Worm (Caenorhabditis elegans) whole organism, L1 larva: ENCODE measurements around the gene unc-1.

Experiments used
- C04F5.9 ChIP-seq: sonication (generic microtip); optimal IDR thresholded peaks from 2 replicates; lab custom pipeline; 2016; ENCODE audit warnings: missing genetic modification characterization, missing compliant biosample characterization
- C16A3.4 ChIP-seq: fragments of 150-350 bp; optimal IDR thresholded peaks from 2 replicates; lab custom pipeline; 2014; ENCODE audit warnings: missing biosample characterization, missing genetic modification characterization
- C34B4.2 ChIP-seq: sonication (generic microtip); optimal IDR thresholded peaks from 2 replicates; lab custom pipeline; 2017; ENCODE audit warnings: mild to moderate bottlenecking, missing genetic modification characterization, missing compliant biosample characterization
- F16B12.6 ChIP-seq: fragments of 150-350 bp; optimal IDR thresholded peaks from 2 replicates; lab custom pipeline; 2014; ENCODE audit warnings: missing biosample characterization, missing genetic modification characterization
- Y116A8C.19 ChIP-seq: sonication (generic microtip); optimal IDR thresholded peaks from 2 replicates; lab custom pipeline; 2016; ENCODE audit warnings: missing compliant biosample characterization, missing genetic modification characterization, borderline replicate concordance
- aha-1 ChIP-seq: fragments of 150-350 bp; optimal IDR thresholded peaks from 2 replicates; lab custom pipeline; 2014; ENCODE audit warnings: missing biosample characterization, missing genetic modification characterization
- alr-1 ChIP-seq: fragments of 200-800 bp; sonication (Bioruptor generic); optimal IDR thresholded peaks from 2 replicates; lab custom pipeline; 2018; ENCODE audit warnings: borderline replicate concordance, mild to moderate bottlenecking, missing genetic modification characterization, missing compliant biosample characterization
- ama-1 ChIP-seq: fragments of 150-350 bp; optimal IDR thresholded peaks from 2 replicates; lab custom pipeline; 2014
- ceh-90 ChIP-seq: sonication (generic microtip); optimal IDR thresholded peaks from 2 replicates; lab custom pipeline; 2016; ENCODE audit warnings: missing genetic modification characterization, missing compliant biosample characterization
- ces-1 ChIP-seq: fragments of 150-350 bp; optimal IDR thresholded peaks from 2 replicates; lab custom pipeline; 2014; ENCODE audit warnings: missing biosample characterization, missing genetic modification reagents, missing genetic modification characterization
- dsc-1 ChIP-seq: sonication (generic microtip); optimal IDR thresholded peaks from 2 replicates; lab custom pipeline; 2016; ENCODE audit warnings: mild to moderate bottlenecking, missing genetic modification characterization, missing compliant biosample characterization
- efl-1 ChIP-seq, 4 experiments: fragments of 150-350 bp; optimal IDR thresholded peaks in 3 of 4; peaks in 1 of 4; 1 replicate in 1 of 4; 2 replicates in 3 of 4; lab custom pipeline; 2014; ENCODE audit warnings: missing biosample characterization in 2 of 4, missing genetic modification characterization in 2 of 4, missing genetic modification reagents in 2 of 4
- efl-3 ChIP-seq: fragments of 200-800 bp; sonication (Bioruptor generic); optimal IDR thresholded peaks from 2 replicates; lab custom pipeline; 2018; ENCODE audit warnings: mild to moderate bottlenecking, missing genetic modification characterization, missing compliant biosample characterization
- elt-2 ChIP-seq: sonication (generic microtip); optimal IDR thresholded peaks from 2 replicates; lab custom pipeline; 2016; ENCODE audit warnings: missing genetic modification characterization, mild to moderate bottlenecking, inconsistent platforms, missing compliant biosample characterization, missing genetic modification reagents
- elt-3 ChIP-seq, 6 experiments: fragments of 150-350 bp in 1 of 6; sonication (generic microtip); optimal IDR thresholded peaks; 2 replicates each; lab custom pipeline; 2017 to 2018; ENCODE audit warnings: missing biosample characterization in 6 of 6, missing genetic modification characterization in 6 of 6, inconsistent platforms in 1 of 6
- fkh-4 ChIP-seq: sonication (generic microtip); optimal IDR thresholded peaks from 2 replicates; lab custom pipeline; 2016; ENCODE audit warnings: missing compliant biosample characterization, missing genetic modification characterization, borderline replicate concordance
- fkh-8 ChIP-seq: sonication (generic microtip); optimal IDR thresholded peaks from 2 replicates; lab custom pipeline; 2016; ENCODE audit warnings: mild to moderate bottlenecking, missing genetic modification characterization, missing compliant biosample characterization
- hpl-2 ChIP-seq: fragments of 150-350 bp; optimal IDR thresholded peaks from 2 replicates; lab custom pipeline; 2014; ENCODE audit warnings: missing biosample characterization, missing genetic modification reagents, missing genetic modification characterization
- irx-1 ChIP-seq: sonication (generic microtip); optimal IDR thresholded peaks from 2 replicates; lab custom pipeline; 2016; ENCODE audit warnings: missing genetic modification characterization, missing compliant biosample characterization
- jun-1 ChIP-seq: fragments of 150-350 bp; optimal IDR thresholded peaks from 2 replicates; lab custom pipeline; 2014; ENCODE audit warnings: missing biosample characterization, missing genetic modification reagents, missing genetic modification characterization
- lin-13 ChIP-seq: fragments of 150-350 bp; optimal IDR thresholded peaks from 2 replicates; lab custom pipeline; 2014; ENCODE audit warnings: missing biosample characterization, missing genetic modification reagents, missing genetic modification characterization
- lin-14 ChIP-seq: fragments of 200-800 bp; sonication (Bioruptor generic); optimal IDR thresholded peaks from 2 replicates; lab custom pipeline; 2018; ENCODE audit warnings: mild to moderate bottlenecking, missing genetic modification characterization, moderate library complexity, missing compliant biosample characterization
- lir-3 ChIP-seq: sonication (generic microtip); optimal IDR thresholded peaks from 2 replicates; lab custom pipeline; 2016; ENCODE audit warnings: mild to moderate bottlenecking, missing genetic modification characterization, moderate library complexity, missing compliant biosample characterization; ENCODE audit not compliant: poor library complexity
- lsy-2 ChIP-seq, 2 experiments: fragments of 150-350 bp; optimal IDR thresholded peaks; 2 replicates each; lab custom pipeline; 2014; ENCODE audit warnings: missing biosample characterization in 2 of 2, missing genetic modification characterization in 2 of 2
- mab-9 ChIP-seq: fragments of 200-800 bp; sonication (Bioruptor generic); IDR thresholded peaks from 2 replicates; pipeline ENCODE4 v1.3.6; 2022; ENCODE audit warnings: missing genetic modification reagents, missing genetic modification characterization, missing compliant biosample characterization
- mdl-1 ChIP-seq, 2 experiments: fragments of 150-350 bp; optimal IDR thresholded peaks; 2 replicates each; lab custom pipeline; 2014 to 2017; ENCODE audit warnings: missing biosample characterization in 2 of 2, missing genetic modification characterization in 2 of 2, inconsistent platforms in 1 of 2
- nhr-11 ChIP-seq: fragments of 150-350 bp; optimal IDR thresholded peaks from 2 replicates; lab custom pipeline; 2014; ENCODE audit warnings: missing biosample characterization, missing genetic modification characterization
- nhr-47 ChIP-seq: sonication (generic microtip); optimal IDR thresholded peaks from 2 replicates; lab custom pipeline; 2016; ENCODE audit warnings: mild to moderate bottlenecking, missing genetic modification characterization, moderate library complexity, missing compliant biosample characterization
- pag-3 ChIP-seq: sonication (generic microtip); optimal IDR thresholded peaks from 2 replicates; lab custom pipeline; 2017; ENCODE audit warnings: missing genetic modification characterization, mild to moderate bottlenecking, missing compliant biosample characterization, antibody characterized with exemption, borderline replicate concordance; ENCODE audit not compliant: insufficient read depth
- pax-3 ChIP-seq: fragments of 200-800 bp; sonication (Bioruptor generic); optimal IDR thresholded peaks from 2 replicates; lab custom pipeline; 2018; ENCODE audit warnings: mild to moderate bottlenecking, missing genetic modification characterization, moderate library complexity, missing compliant biosample characterization
- skn-1 ChIP-seq: fragments of 150-350 bp; optimal IDR thresholded peaks from 2 replicates; lab custom pipeline; 2014; ENCODE audit warnings: missing biosample characterization, missing genetic modification characterization
- snu-23 ChIP-seq: sonication (generic microtip); optimal IDR thresholded peaks from 2 replicates; lab custom pipeline; 2016; ENCODE audit warnings: missing genetic modification characterization, missing compliant biosample characterization
- sox-4 ChIP-seq: sonication (generic microtip); optimal IDR thresholded peaks from 2 replicates; lab custom pipeline; 2016; ENCODE audit warnings: missing genetic modification characterization, missing compliant biosample characterization
- sptf-1 ChIP-seq: fragments of 150-350 bp; optimal IDR thresholded peaks from 2 replicates; lab custom pipeline; 2014; ENCODE audit warnings: missing biosample characterization, missing genetic modification characterization
- swsn-7 ChIP-seq: sonication (generic microtip); optimal IDR thresholded peaks from 2 replicates; lab custom pipeline; 2016; ENCODE audit warnings: missing genetic modification characterization, missing compliant biosample characterization
- tbx-2 ChIP-seq: sonication (generic microtip); optimal IDR thresholded peaks from 2 replicates; lab custom pipeline; 2016; ENCODE audit warnings: missing genetic modification characterization, missing compliant biosample characterization
- unc-62 ChIP-seq: fragments of 150-350 bp; optimal IDR thresholded peaks from 2 replicates; lab custom pipeline; 2014; ENCODE audit warnings: missing biosample characterization, missing genetic modification reagents, missing genetic modification characterization
- unc-98 ChIP-seq: fragments of 200-800 bp; sonication (Bioruptor generic); IDR thresholded peaks from 2 replicates; pipeline ENCODE4 v1.3.6; 2022; ENCODE audit warnings: missing genetic modification characterization, missing compliant biosample characterization
- vab-15 ChIP-seq: sonication (generic microtip); optimal IDR thresholded peaks from 2 replicates; lab custom pipeline; 2017; ENCODE audit warnings: missing genotype, mild to moderate bottlenecking, missing genetic modification characterization, missing compliant biosample characterization
- zag-1 ChIP-seq: fragments of 150-350 bp; optimal IDR thresholded peaks from 2 replicates; lab custom pipeline; 2014; ENCODE audit warnings: missing biosample characterization, missing genetic modification characterization
- zip-4 ChIP-seq: fragments of 200-800 bp; sonication (Bioruptor generic); optimal IDR thresholded peaks from 2 replicates; lab custom pipeline; 2018; ENCODE audit warnings: mild to moderate bottlenecking, missing genetic modification characterization, moderate library complexity, missing compliant biosample characterization
- ztf-11 ChIP-seq, 2 experiments: sonication (generic microtip); optimal IDR thresholded peaks; 2 replicates each; lab custom pipeline; 2016 to 2017; ENCODE audit warnings: missing genetic modification characterization in 2 of 2, missing biosample characterization in 1 of 2, missing compliant biosample characterization in 1 of 2
- ztf-4 ChIP-seq: fragments of 150-350 bp; optimal IDR thresholded peaks from 2 replicates; lab custom pipeline; 2014; ENCODE audit warnings: missing biosample characterization, missing genetic modification characterization

unc-1 gene

DNA sequence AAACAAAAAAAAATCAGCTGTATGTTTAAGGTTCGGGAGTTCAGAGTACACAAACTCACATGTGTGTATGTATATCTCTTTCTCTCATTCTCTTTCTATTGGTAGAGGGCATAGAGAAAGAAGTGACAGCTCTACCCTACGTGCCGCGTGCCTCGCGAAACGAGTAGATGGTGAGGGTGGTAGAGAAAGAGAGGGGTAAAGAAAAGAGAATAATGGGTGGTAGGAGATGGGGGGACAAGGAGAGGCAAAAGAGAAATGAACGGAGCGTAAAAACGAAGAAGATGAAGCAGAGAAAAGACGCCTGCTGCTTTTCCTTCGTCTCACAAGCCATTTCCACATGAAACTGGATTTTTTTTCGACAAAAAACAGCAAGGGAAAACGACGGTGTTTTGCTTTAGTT, 30.9 kb upstream of the unc-1 start (continued):
- TF ChIP-seq nhr-47 (peak; percentile 90), jun-1 (tag; lab: Kevin White, UChicago) (peak; percentile 89), lir-3 (tag; lab: Kevin White, UChicago) (peak; percentile 70), mab-9 (GFP tag; lab: Robert Waterston, UW) (peak; percentile 66), dsc-1 (tag; lab: Kevin White, UChicago) (peak; percentile 91), zag-1 (tag; lab: Kevin White, UChicago) (no peak), lsy-2 (tag; optimal IDR thresholded peaks at IDR 0.05; lab: Kevin White, UChicago) (peak; percentile 78 to 90), efl-3 (no peak)

DNA sequence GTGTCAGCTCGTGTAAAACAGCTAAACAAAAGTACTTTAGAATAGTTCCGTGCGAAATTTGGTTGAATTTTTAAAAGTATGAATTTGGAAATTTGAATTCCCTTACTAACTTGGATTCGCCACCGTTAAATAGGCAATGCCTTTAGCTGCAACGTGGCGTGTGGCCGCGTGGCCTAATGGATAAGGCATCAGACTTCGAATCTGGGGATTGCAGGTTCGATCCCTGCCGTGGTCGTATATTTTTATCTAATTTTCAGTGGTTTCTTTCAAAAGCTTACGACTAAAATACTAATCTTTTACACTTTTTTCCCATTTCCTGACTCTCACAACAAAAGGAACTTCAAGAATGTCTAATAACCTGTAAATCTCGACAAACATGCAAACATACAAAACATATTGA, 27.4 kb upstream of the unc-1 start:
- TF ChIP-seq swsn-7 (tag; lab: Kevin White, UChicago) (no peak), efl-1 (optimal IDR thresholded peaks at IDR 0.05; lab: Kevin White, UChicago) (no peak), efl-1 (GFP tag; optimal IDR thresholded peaks at IDR 0.05 in 1 of 2; lab: Kevin White, UChicago) (peak in 1 of 2 experiments; percentile 36), fkh-8 (tag; lab: Kevin White, UChicago) (no peak), mdl-1 (tag; optimal IDR thresholded peaks at IDR 0.05; lab: Kevin White, UChicago) (no peak)

DNA sequence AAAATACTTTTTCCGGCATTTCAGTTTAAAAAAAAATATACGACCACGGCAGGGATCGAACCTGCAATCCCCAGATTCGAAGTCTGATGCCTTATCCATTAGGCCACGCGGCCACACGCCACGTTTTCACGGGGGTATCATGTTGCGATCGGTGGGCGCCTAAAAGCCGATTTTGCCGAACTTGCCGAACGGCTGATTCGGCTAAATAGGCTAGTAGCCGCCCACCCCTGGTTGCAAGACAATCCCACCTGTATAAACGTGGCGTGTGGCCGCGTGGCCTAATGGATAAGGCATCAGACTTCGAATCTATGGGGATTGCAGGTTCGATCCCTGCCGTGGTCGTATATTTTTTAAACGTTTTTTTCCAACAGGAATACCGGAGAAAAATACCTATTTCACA, 26.9 kb upstream of the unc-1 start:
- no peak for TF ChIP-seq C34B4.2 (tag; lab: Kevin White, UChicago)
- TF ChIP-seq C16A3.4 (tag; lab: Kevin White, UChicago) = no peak
- TF ChIP-seq ama-1 (lab: Kevin White, UChicago) = no peak
- no peak for TF ChIP-seq pax-3 (tag; lab: Kevin White, UChicago)
- TF ChIP-seq zag-1 (tag; lab: Kevin White, UChicago) = no peak
- TF ChIP-seq skn-1 = no peak
- no peak for TF ChIP-seq elt-2 (tag; lab: Kevin White, UChicago)
- TF ChIP-seq ceh-90 (tag; lab: Kevin White, UChicago) = no peak
- TF ChIP-seq ztf-4 (tag; lab: Kevin White, UChicago) = no peak

DNA sequence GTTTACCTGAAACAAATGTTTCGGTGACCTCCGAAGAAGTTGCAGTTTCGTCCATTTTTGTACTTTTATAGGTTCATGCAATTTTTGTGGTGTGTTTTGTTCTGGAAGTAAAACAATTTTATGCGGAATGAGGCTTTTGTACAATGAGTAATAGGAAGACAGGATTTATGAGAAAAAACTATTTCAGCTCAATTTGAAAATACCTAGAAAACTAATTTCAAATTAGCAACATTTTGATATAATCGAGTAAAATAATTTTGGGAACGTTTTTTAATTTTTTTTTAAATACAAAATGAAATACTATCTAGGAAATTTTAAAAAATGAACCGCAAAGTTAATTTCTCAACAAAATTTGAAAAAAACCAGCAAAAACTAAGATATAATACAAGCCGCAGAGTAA, 25.8 kb upstream of the unc-1 start, which contains the start of gene rei-2:
Gene rei-2 (minus strand): TSS at position 101 of the 400 bp plus-strand sequence.
- no peak for TF ChIP-seq dsc-1 (tag; lab: Kevin White, UChicago)
- no peak for TF ChIP-seq C04F5.9 (tag; lab: Kevin White, UChicago)
- TF ChIP-seq unc-62 (GFP tag; lab: Kevin White, UChicago) = no peak
- TF ChIP-seq irx-1 = no peak
- no peak for TF ChIP-seq ces-1 (GFP tag; lab: Kevin White, UChicago)
- no peak for TF ChIP-seq Y116A8C.19 (tag; lab: Kevin White, UChicago)
- TF ChIP-seq alr-1 = no peak
- TF ChIP-seq aha-1 = no peak

DNA sequence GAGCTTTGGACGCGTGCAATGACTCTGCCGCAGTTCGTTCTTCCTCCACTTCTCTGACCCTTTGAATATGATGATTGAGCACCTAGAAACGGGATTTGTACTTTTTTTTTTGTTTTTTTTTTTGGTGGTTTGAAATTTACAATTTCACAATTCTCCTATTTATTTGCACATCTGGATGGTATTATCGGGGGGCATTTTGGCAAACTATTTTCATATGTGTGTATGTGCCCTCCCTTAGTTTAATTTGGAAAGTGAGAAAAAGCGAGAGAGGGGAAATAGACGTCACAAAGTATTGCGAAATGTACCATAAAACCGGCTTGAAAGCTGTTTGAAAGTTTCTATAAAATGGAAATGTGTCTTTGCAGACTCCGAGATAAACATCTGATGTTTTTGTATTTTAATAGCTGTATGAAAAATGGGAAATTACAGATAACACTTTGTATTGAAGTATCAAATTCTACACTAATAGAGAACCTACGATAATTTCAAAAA, 24.2 kb upstream of the unc-1 start:
- peak; percentile 57 for TF ChIP-seq skn-1
- TF ChIP-seq fkh-4 (tag; lab: Kevin White, UChicago) = peak; percentile 93
- TF ChIP-seq C16A3.4 (tag; lab: Kevin White, UChicago) = no peak
- no peak for TF ChIP-seq efl-1 (optimal IDR thresholded peaks at IDR 0.05; lab: Kevin White, UChicago)
- no peak for TF ChIP-seq efl-1 (GFP tag; optimal IDR thresholded peaks at IDR 0.05 in 1 of 2; lab: Kevin White, UChicago)
- peak; percentile 22 for TF ChIP-seq lin-14
- no peak for TF ChIP-seq pag-3 (tag; lab: Kevin White, UChicago)
- no peak for TF ChIP-seq sox-4
- TF ChIP-seq lin-13 (GFP tag; lab: Kevin White, UChicago) = no peak
- no peak for TF ChIP-seq vab-15 (tag; lab: Kevin White, UChicago)
- TF ChIP-seq zip-4 (GFP tag; lab: Kevin White, UChicago) = peak; percentile 38
- no peak for TF ChIP-seq elt-3 (tag; optimal IDR thresholded peaks at IDR 0.05; lab: Kevin White, UChicago)
- TF ChIP-seq aha-1 = no peak
- no peak for TF ChIP-seq sptf-1
- no peak for TF ChIP-seq ztf-11 (tag; optimal IDR thresholded peaks at IDR 0.05; lab: Kevin White, UChicago)
- no peak for TF ChIP-seq nhr-47
- TF ChIP-seq snu-23 (GFP tag; lab: Kevin White, UChicago) = no peak
- no peak for TF ChIP-seq ama-1 (lab: Kevin White, UChicago)
- no peak for TF ChIP-seq tbx-2 (tag; lab: Kevin White, UChicago)
- no peak for TF ChIP-seq unc-98 (GFP tag; lab: Robert Waterston, UW)
- TF ChIP-seq C34B4.2 (tag; lab: Kevin White, UChicago) = no peak
- no peak for TF ChIP-seq nhr-11 (tag; lab: Kevin White, UChicago)
- TF ChIP-seq zag-1 (tag; lab: Kevin White, UChicago) = no peak
- peak in 1 of 2 experiments; percentile 8 for TF ChIP-seq lsy-2 (tag; optimal IDR thresholded peaks at IDR 0.05; lab: Kevin White, UChicago)
- no peak for TF ChIP-seq hpl-2
- no peak for TF ChIP-seq F16B12.6 (tag; lab: Kevin White, UChicago)
